Worm (Caenorhabditis elegans) whole organism, early embryonic: ENCODE measurements around the gene T04B2.7.

Experiments
- F13C5.2 ChIP-seq: sonication (generic microtip); optimal IDR thresholded peaks from 2 replicates; lab custom pipeline; 2017; ENCODE audit warnings: mild to moderate bottlenecking, missing genetic modification characterization, inconsistent platforms, missing compliant biosample characterization
- ama-1 ChIP-seq: fragments of 150-350 bp; optimal IDR thresholded peaks from 2 replicates; lab custom pipeline; 2014
- ceh-13 ChIP-seq: fragments of 200-800 bp; sonication (Bioruptor generic); optimal IDR thresholded peaks from 2 replicates; lab custom pipeline; 2018; ENCODE audit warnings: mild to moderate bottlenecking, missing genetic modification characterization, missing compliant biosample characterization
- ceh-36 ChIP-seq: sonication (generic microtip); optimal IDR thresholded peaks from 2 replicates; lab custom pipeline; 2016; ENCODE audit warnings: missing genetic modification characterization, inconsistent platforms, missing compliant biosample characterization
- ets-7 ChIP-seq: sonication (generic microtip); optimal IDR thresholded peaks from 2 replicates; lab custom pipeline; 2016; ENCODE audit warnings: missing genotype, missing genetic modification characterization, missing compliant biosample characterization
- flt-1 ChIP-seq: fragments of 200-800 bp; sonication (Bioruptor generic); IDR thresholded peaks from 2 replicates; pipeline ENCODE4 v1.3.6; 2022; ENCODE audit warnings: missing genetic modification characterization, missing compliant biosample characterization
- sea-1 ChIP-seq: fragments of 200-800 bp; sonication (Bioruptor generic); conservative IDR thresholded peaks from 2 replicates; pipeline ENCODE4 v1.3.6; 2022; ENCODE audit warnings: missing genetic modification characterization, missing compliant biosample characterization
- tra-4 ChIP-seq: sonication (generic microtip); optimal IDR thresholded peaks from 2 replicates; lab custom pipeline; 2017; ENCODE audit warnings: missing genetic modification characterization, missing compliant biosample characterization

DNA sequence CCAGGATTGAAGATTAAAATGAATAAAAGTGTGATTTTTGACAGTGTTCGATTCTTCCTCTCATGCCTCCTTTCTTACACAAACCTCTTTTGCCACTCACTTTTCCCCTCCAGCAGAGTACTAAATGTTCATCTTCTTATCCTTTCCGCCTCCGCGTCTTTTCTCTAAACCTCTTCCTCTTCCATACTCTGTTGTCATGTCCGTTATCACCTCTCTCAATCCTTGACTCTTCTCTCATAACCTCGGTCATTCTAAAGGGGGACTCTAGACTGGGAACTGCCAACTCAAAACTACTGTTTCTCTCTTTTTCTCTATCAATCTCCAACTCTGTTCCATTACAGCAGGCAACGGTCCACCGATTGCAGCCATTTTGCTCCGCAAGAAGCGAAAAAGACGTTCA is 7.8 kb downstream of the T04B2.7 start:
- no peak for TF ChIP-seq flt-1 (GFP tag; lab: Robert Waterston, UW)
- TF ChIP-seq ceh-36 (tag; lab: Kevin White, UChicago) = no peak
- no peak for TF ChIP-seq F13C5.2 (tag; lab: Kevin White, UChicago)
- TF ChIP-seq ets-7 (tag; lab: Kevin White, UChicago) = no peak
- TF ChIP-seq tra-4 (tag; lab: Kevin White, UChicago) = no peak
- TF ChIP-seq ama-1 (lab: Kevin White, UChicago) = no peak
- no peak for TF ChIP-seq sea-1
- TF ChIP-seq ceh-13 (GFP tag; lab: Kevin White, UChicago) = no peak
